Worm (Caenorhabditis elegans) whole organism, mixed stage, embryonic: Measurements from ENCODE around the gene dsb-1.

Experiments used
- ceh-39 ChIP-seq: fragments of 150-350 bp; optimal IDR thresholded peaks from 2 replicates; lab custom pipeline; 2014; ENCODE audit warnings: missing biosample characterization, missing genetic modification characterization
- ceh-43 ChIP-seq: fragments of 200-800 bp; sonication (Bioruptor generic); optimal IDR thresholded peaks from 2 replicates; lab custom pipeline; 2018; ENCODE audit warnings: mild to moderate bottlenecking, missing genetic modification characterization, moderate library complexity, missing compliant biosample characterization
- ces-1 ChIP-seq: fragments of 150-350 bp; optimal IDR thresholded peaks from 2 replicates; lab custom pipeline; 2014; ENCODE audit warnings: missing biosample characterization, missing genetic modification reagents, missing genetic modification characterization
- lsy-2 ChIP-seq: fragments of 150-350 bp; optimal IDR thresholded peaks from 2 replicates; lab custom pipeline; 2014; ENCODE audit warnings: missing biosample characterization, missing genetic modification characterization
- mab-5 ChIP-seq: fragments of 150-350 bp; optimal IDR thresholded peaks from 2 replicates; lab custom pipeline; 2014; ENCODE audit warnings: missing biosample characterization, missing genetic modification characterization
- nhr-2 ChIP-seq: fragments of 150-350 bp; optimal IDR thresholded peaks from 2 replicates; lab custom pipeline; 2014; ENCODE audit warnings: missing biosample characterization, missing genetic modification characterization
- nhr-76 ChIP-seq: sonication (generic microtip); optimal IDR thresholded peaks from 2 replicates; lab custom pipeline; 2017; ENCODE audit warnings: missing biosample characterization, missing genetic modification characterization
- pha-4 ChIP-seq: fragments of 150-350 bp; optimal IDR thresholded peaks from 2 replicates; lab custom pipeline; 2018; ENCODE audit warnings: missing biosample characterization, missing genetic modification reagents, missing genetic modification characterization
- snpc-4 ChIP-seq: fragments of 150-350 bp; optimal IDR thresholded peaks from 2 replicates; lab custom pipeline; 2014; ENCODE audit warnings: missing biosample characterization, missing genetic modification characterization
- tbx-8 ChIP-seq: fragments of 200-800 bp; sonication (Bioruptor generic); optimal IDR thresholded peaks from 2 replicates; lab custom pipeline; 2018; ENCODE audit warnings: mild to moderate bottlenecking, missing genetic modification characterization, moderate library complexity, missing compliant biosample characterization
- unc-120 ChIP-seq: sonication (generic microtip); optimal IDR thresholded peaks from 2 replicates; lab custom pipeline; 2017; ENCODE audit warnings: missing genetic modification characterization, missing compliant biosample characterization; ENCODE audit not compliant: poor library complexity, severe bottlenecking
- unc-62 ChIP-seq: fragments of 150-350 bp; optimal IDR thresholded peaks from 2 replicates; lab custom pipeline; 2014; ENCODE audit warnings: missing biosample characterization, missing genetic modification reagents, missing genetic modification characterization

DNA sequence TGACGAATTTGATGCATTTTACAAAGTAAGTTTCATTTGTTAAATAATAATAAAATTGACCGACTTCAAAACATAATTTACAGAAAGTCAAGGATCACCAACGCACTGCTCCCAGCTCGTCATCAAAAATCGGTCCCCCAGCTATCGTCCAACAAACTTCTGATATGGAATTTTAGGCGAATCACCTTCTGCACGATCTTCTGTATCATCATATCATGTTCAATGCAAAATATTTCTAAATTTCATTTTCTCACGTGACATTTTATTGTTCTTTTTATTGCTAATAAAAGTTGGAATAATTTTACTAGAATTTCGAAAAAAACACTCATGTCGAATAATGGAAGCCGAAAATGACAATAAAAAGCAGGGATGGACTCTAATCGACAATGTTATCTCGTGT, 1.4 kb downstream of the dsb-1 start, which contains the start of gene acl-13:
- TF ChIP-seq pha-4 (tag; lab: Kevin White, UChicago), result no peak
- TF ChIP-seq snpc-4, result no peak
- TF ChIP-seq tbx-8, result no peak
- no peak for TF ChIP-seq ceh-43 (GFP tag; lab: Kevin White, UChicago)
- no peak for TF ChIP-seq lsy-2 (tag; lab: Kevin White, UChicago)
- no peak for TF ChIP-seq unc-120 (tag; lab: Kevin White, UChicago)
- TF ChIP-seq unc-62 (GFP tag; lab: Kevin White, UChicago), result no peak
- no peak for TF ChIP-seq ces-1 (GFP tag; lab: Kevin White, UChicago)
- no peak for TF ChIP-seq mab-5 (tag; lab: Kevin White, UChicago)
- no peak for TF ChIP-seq nhr-2 (tag; lab: Kevin White, UChicago)
- TF ChIP-seq ceh-39 (tag; lab: Kevin White, UChicago), result no peak
- no peak for TF ChIP-seq nhr-76 (tag; lab: Kevin White, UChicago)
